Worm (Caenorhabditis elegans): ENCODE measurements around the gene ZK856.14.

DNA sequence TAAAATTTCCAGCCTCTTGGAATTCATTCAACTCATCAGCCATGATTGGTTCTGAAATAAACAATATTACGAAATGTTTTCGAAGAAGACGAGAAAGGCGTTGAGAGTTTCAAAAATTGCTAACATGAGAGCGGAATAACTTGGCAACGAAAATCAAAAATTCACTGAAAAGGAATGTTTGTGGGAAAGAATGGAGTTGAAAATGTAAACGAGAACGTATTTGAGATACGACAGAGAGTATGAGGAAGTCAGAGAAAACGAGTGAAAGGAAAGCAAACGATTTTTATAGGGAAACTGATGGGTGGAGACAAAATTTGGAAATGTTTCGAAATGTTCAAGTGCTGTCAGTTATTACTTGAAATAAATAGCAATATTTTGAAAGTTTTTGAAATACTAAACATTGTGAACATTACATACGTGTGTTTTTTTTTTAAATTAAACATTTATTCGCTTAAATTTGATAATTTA, 38.2 kb downstream of the ZK856.14 start, which contains the start of gene rop-1:
- no peak for TF ChIP-seq snpc-4 (tag; optimal IDR thresholded peaks at IDR 0.05)
- TF ChIP-seq nhr-76 (tag; optimal IDR thresholded peaks at IDR 0.05): no peak
- TF ChIP-seq unc-39 (tag; optimal IDR thresholded peaks at IDR 0.05): no peak
- no peak for TF ChIP-seq tbx-8 (GFP tag; optimal IDR thresholded peaks at IDR 0.05)
- TF ChIP-seq nhr-237 (tag; optimal IDR thresholded peaks at IDR 0.05): no peak
- no peak for TF ChIP-seq lin-13 (tag; optimal IDR thresholded peaks at IDR 0.05)
- TF ChIP-seq blmp-1 (tag; optimal IDR thresholded peaks at IDR 0.05): no peak

Data from whole organism, mixed stage, embryonic.